Worm (Caenorhabditis elegans): ENCODE data around the gene Y43F8B.19.

DNA sequence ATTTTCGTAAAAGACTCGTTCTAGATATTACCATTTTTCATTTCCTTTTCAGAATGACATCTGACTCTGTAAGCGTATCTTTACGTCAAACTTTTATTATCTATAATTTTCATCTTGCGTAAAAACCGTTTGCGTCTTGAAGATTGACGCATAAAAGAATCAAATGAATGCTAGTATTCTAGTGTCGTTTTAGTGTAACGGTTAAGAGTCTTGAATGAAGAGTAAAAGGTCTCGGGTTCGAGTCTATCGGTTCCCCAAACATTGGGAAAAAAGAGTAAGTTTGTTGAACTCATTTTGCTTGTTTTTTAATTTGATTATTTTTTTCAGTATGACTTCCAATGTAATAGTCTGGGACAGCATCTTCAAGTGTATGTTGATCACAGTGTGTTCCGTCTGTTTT lies 27.6 kb downstream of the Y43F8B.19 start, which contains the start of gene Y43F8B.17:
- TF ChIP-seq ztf-11 (tag; optimal IDR thresholded peaks at IDR 0.05) (no peak), skn-1 (tag; optimal IDR thresholded peaks at IDR 0.05) (no peak), sea-2 (GFP tag; optimal IDR thresholded peaks at IDR 0.05) (no peak), daf-12 (tag; optimal IDR thresholded peaks at IDR 0.05) (no peak), snpc-4 (tag; optimal IDR thresholded peaks at IDR 0.05) (no peak), eor-1 (tag; optimal IDR thresholded peaks at IDR 0.05) (no peak)

All from whole organism, L3 larva.